Worm (Caenorhabditis elegans) whole organism, L1 larva: ENCODE results near the gene F42A10.6.

Experiments
- C04F5.9 ChIP-seq: sonication (generic microtip); optimal IDR thresholded peaks from 2 replicates; lab custom pipeline; 2016; ENCODE audit warnings: missing genetic modification characterization, missing compliant biosample characterization
- aly-2 ChIP-seq: fragments of 150-350 bp; optimal IDR thresholded peaks from 2 replicates; lab custom pipeline; 2014; ENCODE audit warnings: missing biosample characterization, missing genetic modification characterization
- blmp-1 ChIP-seq: fragments of 150-350 bp; optimal IDR thresholded peaks from 2 replicates; lab custom pipeline; 2014; ENCODE audit warnings: missing biosample characterization, missing genetic modification characterization
- ceh-88 ChIP-seq: fragments of 200-800 bp; sonication (Bioruptor generic); IDR thresholded peaks from 2 replicates; pipeline ENCODE4 v1.3.6; 2022; ENCODE audit warnings: missing genetic modification characterization, missing compliant biosample characterization
- ceh-90 ChIP-seq: sonication (generic microtip); optimal IDR thresholded peaks from 2 replicates; lab custom pipeline; 2016; ENCODE audit warnings: missing genetic modification characterization, missing compliant biosample characterization
- ces-1 ChIP-seq: fragments of 150-350 bp; optimal IDR thresholded peaks from 2 replicates; lab custom pipeline; 2014; ENCODE audit warnings: missing biosample characterization, missing genetic modification reagents, missing genetic modification characterization
- elt-2 ChIP-seq: sonication (generic microtip); optimal IDR thresholded peaks from 2 replicates; lab custom pipeline; 2016; ENCODE audit warnings: missing genetic modification characterization, mild to moderate bottlenecking, inconsistent platforms, missing compliant biosample characterization, missing genetic modification reagents
- elt-3 ChIP-seq, 6 experiments: fragments of 150-350 bp in 1 of 6; sonication (generic microtip); optimal IDR thresholded peaks; 2 replicates each; lab custom pipeline; 2017 to 2018; ENCODE audit warnings: missing biosample characterization in 6 of 6, missing genetic modification characterization in 6 of 6, inconsistent platforms in 1 of 6
- ets-5 ChIP-seq: fragments of 200-800 bp; sonication (Bioruptor generic); IDR thresholded peaks from 2 replicates; pipeline ENCODE4 v1.3.6; 2022; ENCODE audit warnings: missing genetic modification characterization, missing compliant biosample characterization
- fkh-8 ChIP-seq: sonication (generic microtip); optimal IDR thresholded peaks from 2 replicates; lab custom pipeline; 2016; ENCODE audit warnings: mild to moderate bottlenecking, missing genetic modification characterization, missing compliant biosample characterization
- fos-1 ChIP-seq: fragments of 150-350 bp; optimal IDR thresholded peaks from 2 replicates; lab custom pipeline; 2014; ENCODE audit warnings: missing biosample characterization, missing genetic modification characterization
- grh-1 ChIP-seq: fragments of 200-800 bp; sonication (Bioruptor generic); IDR thresholded peaks from 2 replicates; pipeline ENCODE4 v1.3.6; 2022; ENCODE audit warnings: missing genetic modification reagents, missing genetic modification characterization, missing compliant biosample characterization
- hpl-2 ChIP-seq: fragments of 150-350 bp; optimal IDR thresholded peaks from 2 replicates; lab custom pipeline; 2014; ENCODE audit warnings: missing biosample characterization, missing genetic modification reagents, missing genetic modification characterization
- lin-35 ChIP-seq, 2 experiments: fragments of 150-350 bp; optimal IDR thresholded peaks; 2 replicates each; lab custom pipeline; 2014; ENCODE audit warnings: missing biosample characterization in 2 of 2, missing genetic modification characterization in 2 of 2, missing genetic modification reagents in 2 of 2
- lin-39 ChIP-seq: fragments of 150-350 bp; optimal IDR thresholded peaks from 2 replicates; lab custom pipeline; 2014; ENCODE audit warnings: missing biosample characterization, missing genetic modification reagents, missing genetic modification characterization
- lsy-2 ChIP-seq, 2 experiments: fragments of 150-350 bp; optimal IDR thresholded peaks; 2 replicates each; lab custom pipeline; 2014; ENCODE audit warnings: missing biosample characterization in 2 of 2, missing genetic modification characterization in 2 of 2
- mab-9 ChIP-seq: fragments of 200-800 bp; sonication (Bioruptor generic); IDR thresholded peaks from 2 replicates; pipeline ENCODE4 v1.3.6; 2022; ENCODE audit warnings: missing genetic modification reagents, missing genetic modification characterization, missing compliant biosample characterization
- mdl-1 ChIP-seq, 2 experiments: fragments of 150-350 bp; optimal IDR thresholded peaks; 2 replicates each; lab custom pipeline; 2014 to 2017; ENCODE audit warnings: missing biosample characterization in 2 of 2, missing genetic modification characterization in 2 of 2, inconsistent platforms in 1 of 2
- mep-1 ChIP-seq: fragments of 150-350 bp; optimal IDR thresholded peaks from 2 replicates; lab custom pipeline; 2014; ENCODE audit warnings: missing biosample characterization, missing genetic modification characterization
- nhr-20 ChIP-seq: sonication (generic microtip); optimal IDR thresholded peaks from 2 replicates; lab custom pipeline; 2016; ENCODE audit warnings: mild to moderate bottlenecking, missing genetic modification characterization, missing compliant biosample characterization
- nhr-28 ChIP-seq: fragments of 150-350 bp; optimal IDR thresholded peaks from 2 replicates; lab custom pipeline; 2014; ENCODE audit warnings: missing biosample characterization, missing genetic modification characterization
- nhr-47 ChIP-seq: sonication (generic microtip); optimal IDR thresholded peaks from 2 replicates; lab custom pipeline; 2016; ENCODE audit warnings: mild to moderate bottlenecking, missing genetic modification characterization, moderate library complexity, missing compliant biosample characterization
- nhr-77 ChIP-seq: fragments of 150-350 bp; optimal IDR thresholded peaks from 2 replicates; lab custom pipeline; 2014; ENCODE audit warnings: missing biosample characterization, missing genetic modification characterization
- pag-3 ChIP-seq: sonication (generic microtip); optimal IDR thresholded peaks from 2 replicates; lab custom pipeline; 2017; ENCODE audit warnings: missing genetic modification characterization, mild to moderate bottlenecking, missing compliant biosample characterization, antibody characterized with exemption, borderline replicate concordance; ENCODE audit not compliant: insufficient read depth
- skn-1 ChIP-seq: fragments of 150-350 bp; optimal IDR thresholded peaks from 2 replicates; lab custom pipeline; 2014; ENCODE audit warnings: missing biosample characterization, missing genetic modification characterization
- snpc-4 ChIP-seq: fragments of 150-350 bp; optimal IDR thresholded peaks from 2 replicates; lab custom pipeline; 2014; ENCODE audit warnings: missing biosample characterization, missing genetic modification characterization
- snu-23 ChIP-seq: sonication (generic microtip); optimal IDR thresholded peaks from 2 replicates; lab custom pipeline; 2016; ENCODE audit warnings: missing genetic modification characterization, missing compliant biosample characterization
- sox-4 ChIP-seq: sonication (generic microtip); optimal IDR thresholded peaks from 2 replicates; lab custom pipeline; 2016; ENCODE audit warnings: missing genetic modification characterization, missing compliant biosample characterization
- tbx-2 ChIP-seq: sonication (generic microtip); optimal IDR thresholded peaks from 2 replicates; lab custom pipeline; 2016; ENCODE audit warnings: missing genetic modification characterization, missing compliant biosample characterization
- unc-130 ChIP-seq: fragments of 150-350 bp; optimal IDR thresholded peaks from 2 replicates; lab custom pipeline; 2017; ENCODE audit warnings: missing biosample characterization, missing genetic modification characterization, inconsistent platforms
- vab-15 ChIP-seq: sonication (generic microtip); optimal IDR thresholded peaks from 2 replicates; lab custom pipeline; 2017; ENCODE audit warnings: missing genotype, mild to moderate bottlenecking, missing genetic modification characterization, missing compliant biosample characterization
- xbp-1 ChIP-seq: sonication (generic microtip); optimal IDR thresholded peaks from 2 replicates; lab custom pipeline; 2016; ENCODE audit warnings: missing genetic modification characterization, missing compliant biosample characterization
- zip-4 ChIP-seq: fragments of 200-800 bp; sonication (Bioruptor generic); optimal IDR thresholded peaks from 2 replicates; lab custom pipeline; 2018; ENCODE audit warnings: mild to moderate bottlenecking, missing genetic modification characterization, moderate library complexity, missing compliant biosample characterization
- ztf-11 ChIP-seq, 2 experiments: sonication (generic microtip); optimal IDR thresholded peaks; 2 replicates each; lab custom pipeline; 2016 to 2017; ENCODE audit warnings: missing genetic modification characterization in 2 of 2, missing biosample characterization in 1 of 2, missing compliant biosample characterization in 1 of 2

The F42A10.6 gene

DNA sequence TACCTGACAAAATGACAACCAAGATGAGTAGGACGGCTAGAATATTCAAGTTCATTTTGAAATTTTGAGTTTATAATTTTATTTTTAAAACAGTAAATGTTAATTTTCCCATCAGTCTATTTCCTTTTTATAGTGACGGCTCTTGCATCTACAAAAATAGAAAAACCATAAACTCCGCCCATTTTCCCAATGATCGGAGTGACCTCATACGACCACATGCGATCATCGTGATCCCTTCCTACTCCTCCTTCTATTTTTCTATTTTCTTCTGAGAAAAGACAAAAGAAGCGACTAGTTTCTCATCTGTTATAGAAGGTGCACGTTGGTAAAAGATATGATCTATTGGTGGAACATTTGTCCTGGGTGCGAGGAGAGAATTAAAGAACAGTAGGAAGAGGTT lies 38.8 kb upstream of the F42A10.6 start, which contains the start of gene C23G10.11:
C23G10.11 (minus strand) TSS at position 101 of the 400 bp plus-strand sequence.
- TF ChIP-seq xbp-1 (tag; lab: Kevin White, UChicago) (no peak), lsy-2 (tag; optimal IDR thresholded peaks at IDR 0.05; lab: Kevin White, UChicago) (peak in 1 of 2 experiments; percentile 12), ceh-90 (tag; lab: Kevin White, UChicago) (no peak), mdl-1 (tag; optimal IDR thresholded peaks at IDR 0.05; lab: Kevin White, UChicago) (peak in 1 of 2 experiments; percentile 16), elt-3 (tag; optimal IDR thresholded peaks at IDR 0.05; lab: Kevin White, UChicago) (peak in 1 of 6 experiments; percentile 25), blmp-1 (tag; lab: Kevin White, UChicago) (peak; percentile 57)

DNA sequence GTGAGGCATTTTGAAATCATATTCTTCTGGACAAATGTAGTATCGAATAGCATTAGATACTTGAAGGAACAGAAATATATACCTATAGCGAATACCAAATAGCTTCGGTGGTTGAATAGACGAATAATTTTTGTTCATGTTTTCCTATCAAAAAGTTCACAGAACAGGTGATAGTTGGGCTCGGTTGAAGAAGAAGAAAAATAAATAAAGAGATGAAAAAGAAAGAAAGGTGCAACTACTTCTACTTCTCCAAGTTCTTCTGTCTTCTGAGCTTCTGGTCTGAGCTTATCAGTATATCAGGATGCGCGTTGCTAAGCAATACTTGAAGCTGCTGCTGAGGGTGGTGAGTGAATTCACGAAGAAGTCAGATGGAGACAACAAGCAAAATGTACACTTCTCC lies 37.3 kb upstream of the F42A10.6 start, which contains the start of gene C23G10.10:
C23G10.10 (minus strand) TSS at position 101 of the 400 bp plus-strand sequence.
- TF ChIP-seq ces-1 (GFP tag; lab: Kevin White, UChicago) (no peak), lin-35 (GFP tag; optimal IDR thresholded peaks at IDR 0.05; lab: Kevin White, UChicago) (no peak), fkh-8 (tag; lab: Kevin White, UChicago) (peak; percentile 34), lin-39 (tag; lab: Kevin White, UChicago) (no peak)

DNA sequence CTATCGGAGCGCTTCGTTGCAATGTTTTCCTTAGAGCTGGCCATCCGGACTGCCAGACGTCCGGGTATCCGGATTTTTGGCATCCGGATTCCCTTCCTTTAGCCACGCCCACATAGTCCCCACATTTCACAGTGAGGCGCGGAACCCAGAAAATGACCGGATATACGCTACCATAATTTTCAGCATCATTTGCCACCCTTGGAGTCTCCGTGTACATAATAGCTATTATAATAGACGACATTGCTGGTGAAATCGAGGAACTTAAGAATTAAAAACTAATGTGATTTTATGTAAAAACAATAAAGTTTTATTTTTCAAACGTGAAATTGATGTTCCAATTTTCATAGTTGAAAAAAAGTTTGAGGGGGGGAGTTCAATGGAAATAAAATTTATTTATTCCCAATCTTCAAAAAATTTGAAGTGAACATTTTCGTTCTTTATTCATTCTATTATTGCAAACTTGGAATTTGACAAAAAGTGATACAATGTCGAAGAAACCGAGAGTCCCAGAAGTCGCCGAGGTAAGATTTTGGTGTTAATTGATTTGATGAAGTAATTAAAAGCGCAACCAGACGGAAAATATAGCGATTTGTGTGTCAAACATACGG lies 33.7 kb upstream of the F42A10.6 start:
- TF ChIP-seq snpc-4 (tag; lab: Kevin White, UChicago): peak; percentile 46
- TF ChIP-seq skn-1: no peak

DNA sequence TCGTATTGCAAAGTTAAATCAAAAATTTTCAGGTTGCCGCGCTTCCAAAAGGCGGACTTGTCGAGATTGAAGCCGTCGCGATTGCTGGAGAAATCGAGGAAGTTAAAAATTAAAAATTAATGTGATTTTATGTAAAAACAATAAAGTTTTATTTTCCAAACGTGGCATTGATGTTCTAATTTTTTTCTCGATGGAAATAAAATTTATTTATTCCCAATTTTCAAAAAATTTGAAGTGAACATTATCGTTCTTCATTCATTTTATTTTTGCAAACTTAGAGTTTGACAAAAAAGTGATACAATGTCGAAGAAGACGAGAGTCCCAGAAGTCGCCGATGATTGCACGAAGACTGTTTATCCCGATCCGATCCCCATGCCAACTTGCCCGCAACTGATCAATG lies 32.3 kb upstream of the F42A10.6 start, which contains the start of gene C23G10.1:
C23G10.1 (plus strand) TSS at position 301 of the 400 bp plus-strand sequence.
- no peak for TF ChIP-seq elt-2 (tag; lab: Kevin White, UChicago)
- TF ChIP-seq mep-1 (tag; lab: Kevin White, UChicago): no peak

DNA sequence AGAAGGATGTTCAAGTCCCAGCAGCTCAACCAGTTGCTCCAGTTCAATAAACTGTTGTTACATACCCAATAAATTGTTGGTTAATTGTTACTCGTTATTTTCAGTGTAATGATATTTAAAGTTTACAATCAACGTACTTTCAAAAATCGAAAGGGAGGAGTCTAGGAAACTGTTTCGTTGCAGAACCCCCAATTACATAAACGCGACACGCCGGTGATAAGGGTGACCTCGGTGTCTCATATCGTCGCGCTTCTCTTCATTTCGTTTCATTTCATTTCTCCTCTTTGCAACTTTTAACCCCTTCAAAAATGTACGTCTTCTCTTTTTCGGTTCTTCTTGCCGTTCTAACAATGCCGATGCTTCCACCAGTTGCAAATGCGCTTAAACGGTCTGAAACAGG lies 31.2 kb upstream of the F42A10.6 start, which contains the start of gene C23G10.2:
C23G10.2 (plus strand) TSS at position 184 of the 400 bp plus-strand sequence.
- no peak for TF ChIP-seq sox-4
- TF ChIP-seq zip-4 (GFP tag; lab: Kevin White, UChicago): no peak
- TF ChIP-seq aly-2 (tag; lab: Kevin White, UChicago): no peak
- TF ChIP-seq grh-1: no peak
- no peak for TF ChIP-seq nhr-20 (tag; lab: Kevin White, UChicago)
- TF ChIP-seq snu-23 (GFP tag; lab: Kevin White, UChicago): no peak
- no peak for TF ChIP-seq ets-5
- TF ChIP-seq C04F5.9: no peak
- no peak for TF ChIP-seq mab-9
- TF ChIP-seq ztf-11 (tag; optimal IDR thresholded peaks at IDR 0.05; lab: Kevin White, UChicago): no peak
- TF ChIP-seq vab-15 (tag; lab: Kevin White, UChicago): no peak
- no peak for TF ChIP-seq unc-130
- TF ChIP-seq nhr-47 (tag; lab: Kevin White, UChicago): no peak
- no peak for TF ChIP-seq tbx-2
- TF ChIP-seq hpl-2: no peak
- peak in 1 of 6 experiments; percentile 58 for TF ChIP-seq elt-3 (tag; optimal IDR thresholded peaks at IDR 0.05; lab: Kevin White, UChicago)
- TF ChIP-seq pag-3: no peak
- TF ChIP-seq nhr-77 (tag; lab: Kevin White, UChicago): no peak
- TF ChIP-seq ceh-88: no peak
- TF ChIP-seq blmp-1 (tag; lab: Kevin White, UChicago): peak; percentile 14
- TF ChIP-seq lsy-2 (tag; optimal IDR thresholded peaks at IDR 0.05; lab: Kevin White, UChicago): peak in 1 of 2 experiments; percentile 36
- TF ChIP-seq nhr-28 (tag; lab: Kevin White, UChicago): no peak
- TF ChIP-seq fos-1 (tag; lab: Kevin White, UChicago): no peak
